Fruit fly (Drosophila melanogaster) whole organism, embryonic: ENCODE data around the gene Notum.

Experiments
- Asciz ChIP-seq: fragments of 200-800 bp; sonication (Bioruptor generic); optimal IDR thresholded peaks from 2 replicates; lab custom pipeline; 2017; ENCODE audit warnings: missing biosample characterization, mild to moderate bottlenecking, missing genetic modification characterization, missing genetic modification reagents
- Atf3 ChIP-seq: fragments of 200-800 bp; sonication (Bioruptor generic); optimal IDR thresholded peaks from 3 replicates; lab custom pipeline; 2016; ENCODE audit warnings: missing biosample characterization, missing genetic modification characterization
- CG10209 ChIP-seq: fragments of 200-800 bp; sonication (Bioruptor generic); optimal IDR thresholded peaks from 3 replicates; lab custom pipeline; 2017; ENCODE audit warnings: missing biosample characterization, mild to moderate bottlenecking, missing genetic modification characterization, missing genetic modification reagents
- CG10267 ChIP-seq: fragments of 200-800 bp; sonication (Bioruptor generic); optimal IDR thresholded peaks from 2 replicates; lab custom pipeline; 2018; ENCODE audit warnings: missing biosample characterization, mild to moderate bottlenecking, missing genetic modification characterization, moderate library complexity
- CG12155 ChIP-seq: fragments of 200-800 bp; sonication (Bioruptor generic); optimal IDR thresholded peaks from 3 replicates; lab custom pipeline; 2016; ENCODE audit warnings: missing biosample characterization, missing genetic modification characterization
- CG13775 ChIP-seq: fragments of 200-800 bp; sonication (Bioruptor generic); optimal IDR thresholded peaks from 3 replicates; lab custom pipeline; 2017; ENCODE audit warnings: missing biosample characterization, mild to moderate bottlenecking, missing genetic modification characterization
- CG14667 ChIP-seq: fragments of 200-800 bp; sonication (Bioruptor generic); IDR thresholded peaks from 2 replicates; pipeline ENCODE4 v1.3.6; 2022; ENCODE audit warnings: missing biosample characterization, missing genetic modification characterization
- CG17328 ChIP-seq: fragments of 200-800 bp; sonication (Bioruptor generic); IDR thresholded peaks from 2 replicates; pipeline ENCODE4 v1.3.6; 2022; ENCODE audit warnings: missing biosample characterization, missing genetic modification characterization
- CG17612 ChIP-seq: fragments of 200-800 bp; sonication (Bioruptor generic); IDR thresholded peaks from 2 replicates; pipeline ENCODE4 v1.3.6; 2022; ENCODE audit warnings: missing biosample characterization, missing genetic modification characterization
- CG1792 ChIP-seq: fragments of 200-800 bp; sonication (Bioruptor generic); optimal IDR thresholded peaks from 2 replicates; lab custom pipeline; 2016; ENCODE audit warnings: missing biosample characterization, missing genetic modification characterization
- CG18619 ChIP-seq: fragments of 200-800 bp; sonication (Bioruptor generic); optimal IDR thresholded peaks from 3 replicates; lab custom pipeline; 2017; ENCODE audit warnings: missing biosample characterization, mild to moderate bottlenecking, missing genetic modification characterization
- CG18764 ChIP-seq: fragments of 200-800 bp; sonication (Bioruptor generic); optimal IDR thresholded peaks from 3 replicates; lab custom pipeline; 2016; ENCODE audit warnings: missing biosample characterization, missing genetic modification characterization
- CG2199 ChIP-seq: fragments of 200-800 bp; sonication (Bioruptor generic); IDR thresholded peaks from 3 replicates; pipeline ENCODE4 v1.3.6; 2022; ENCODE audit warnings: missing biosample characterization, missing genetic modification characterization
- CG3065 ChIP-seq: fragments of 200-800 bp; sonication (Bioruptor generic); optimal IDR thresholded peaks from 2 replicates; lab custom pipeline; 2016; ENCODE audit warnings: missing biosample characterization, missing genetic modification characterization
- CG34224 ChIP-seq: fragments of 200-800 bp; sonication (Bioruptor generic); IDR thresholded peaks from 3 replicates; pipeline ENCODE4 v1.3.6; 2022; ENCODE audit warnings: missing biosample characterization, missing genetic modification characterization; ENCODE audit not compliant: partially characterized antibody
- CG42726 ChIP-seq: fragments of 200-800 bp; sonication (Bioruptor generic); IDR thresholded peaks from 2 replicates; pipeline ENCODE4 v1.3.6; 2022; ENCODE audit warnings: missing biosample characterization, missing genetic modification characterization; ENCODE audit not compliant: partially characterized antibody
- CG4404 ChIP-seq: fragments of 200-800 bp; sonication (Bioruptor generic); IDR thresholded peaks from 2 replicates; pipeline ENCODE4 v1.3.6; 2022; ENCODE audit warnings: missing biosample characterization, missing genetic modification characterization
- CG4617 ChIP-seq: fragments of 200-800 bp; sonication (Bioruptor generic); optimal IDR thresholded peaks from 3 replicates; lab custom pipeline; 2016; ENCODE audit warnings: missing biosample characterization, missing genetic modification characterization, borderline replicate concordance
- CG4730 ChIP-seq: fragments of 200-800 bp; sonication (Bioruptor generic); IDR thresholded peaks from 2 replicates; pipeline ENCODE4 v1.3.6; 2022; ENCODE audit warnings: missing biosample characterization, missing genetic modification characterization
- CG5245 ChIP-seq: fragments of 200-800 bp; sonication (Bioruptor generic); optimal IDR thresholded peaks from 3 replicates; lab custom pipeline; 2016; ENCODE audit warnings: missing biosample characterization, missing genetic modification characterization
- CG6813 ChIP-seq: fragments of 200-800 bp; sonication (Bioruptor generic); optimal IDR thresholded peaks from 2 replicates; lab custom pipeline; 2017; ENCODE audit warnings: missing biosample characterization, missing genetic modification characterization, mild to moderate bottlenecking, moderate library complexity, missing genetic modification reagents
- CG7839 ChIP-seq: fragments of 200-800 bp; sonication (Bioruptor generic); optimal IDR thresholded peaks from 3 replicates; lab custom pipeline; 2018; ENCODE audit warnings: missing biosample characterization, mild to moderate bottlenecking, missing genetic modification characterization, moderate library complexity
- Dip3 ChIP-seq: fragments of 200-800 bp; sonication (Bioruptor generic); optimal IDR thresholded peaks from 3 replicates; lab custom pipeline; 2016; ENCODE audit warnings: missing biosample characterization, missing genetic modification characterization
- Ets65A ChIP-seq: fragments of 200-800 bp; sonication (Bioruptor generic); peaks from one replicate; lab custom pipeline; 2016; ENCODE audit warnings: missing biosample characterization, missing genetic modification characterization
- Fer2 ChIP-seq: fragments of 200-800 bp; sonication (Bioruptor generic); optimal IDR thresholded peaks from 2 replicates; lab custom pipeline; 2018; ENCODE audit warnings: missing biosample characterization, mild to moderate bottlenecking, missing genetic modification characterization, moderate library complexity
- Hand ChIP-seq: fragments of 200-800 bp; sonication (Bioruptor generic); optimal IDR thresholded peaks from 2 replicates; lab custom pipeline; 2017; ENCODE audit warnings: mild to moderate bottlenecking, missing biosample characterization, missing genetic modification reagents, missing genetic modification characterization
- HmgZ ChIP-seq: fragments of 200-800 bp; sonication (Bioruptor generic); optimal IDR thresholded peaks from 2 replicates; lab custom pipeline; 2018; ENCODE audit warnings: missing biosample characterization, mild to moderate bottlenecking, missing genetic modification characterization
- Hsf ChIP-seq: fragments of 200-800 bp; sonication (Bioruptor generic); optimal IDR thresholded peaks from 3 replicates; lab custom pipeline; 2016; ENCODE audit warnings: missing biosample characterization, missing genetic modification characterization
- PHDP ChIP-seq: fragments of 200-800 bp; sonication (Bioruptor generic); optimal IDR thresholded peaks from 3 replicates; lab custom pipeline; 2018; ENCODE audit warnings: missing biosample characterization, mild to moderate bottlenecking, missing genetic modification characterization, moderate library complexity
- Sox100B ChIP-seq: fragments of 200-800 bp; sonication (Bioruptor generic); optimal IDR thresholded peaks from 3 replicates; lab custom pipeline; 2018; ENCODE audit warnings: missing biosample characterization, mild to moderate bottlenecking, missing genetic modification characterization
- aop ChIP-seq: fragments of 200-800 bp; sonication (Bioruptor generic); IDR thresholded peaks from 2 replicates; pipeline ENCODE4 v1.3.6; 2022; ENCODE audit warnings: missing biosample characterization, missing genetic modification characterization
- crol ChIP-seq: fragments of 200-800 bp; sonication (Bioruptor generic); IDR thresholded peaks from 2 replicates; pipeline ENCODE4 v1.3.6; 2022; ENCODE audit warnings: missing biosample characterization, missing genetic modification characterization
- dm ChIP-seq: fragments of 200-800 bp; sonication (Bioruptor generic); optimal IDR thresholded peaks from 3 replicates; lab custom pipeline; 2016; ENCODE audit warnings: missing biosample characterization, missing genetic modification characterization
- dmrt99B ChIP-seq: fragments of 200-800 bp; sonication (Bioruptor generic); optimal IDR thresholded peaks from 2 replicates; lab custom pipeline; 2018; ENCODE audit warnings: missing biosample characterization, mild to moderate bottlenecking, missing genetic modification characterization, moderate library complexity
- fd64A ChIP-seq: fragments of 200-800 bp; sonication (Bioruptor generic); optimal IDR thresholded peaks from 3 replicates; lab custom pipeline; 2018; ENCODE audit warnings: missing biosample characterization, mild to moderate bottlenecking, missing genetic modification characterization
- gcm2 ChIP-seq: fragments of 200-800 bp; sonication (Bioruptor generic); optimal IDR thresholded peaks from 2 replicates; lab custom pipeline; 2016; ENCODE audit warnings: missing biosample characterization, missing genetic modification characterization
- gt ChIP-seq: fragments of 200-800 bp; sonication (Bioruptor generic); IDR thresholded peaks from 2 replicates; pipeline ENCODE4 v1.3.6; 2022; ENCODE audit warnings: missing biosample characterization, missing genetic modification characterization
- kah ChIP-seq: fragments of 200-800 bp; sonication (Bioruptor generic); optimal IDR thresholded peaks from 2 replicates; lab custom pipeline; 2018; ENCODE audit warnings: missing biosample characterization, mild to moderate bottlenecking, missing genetic modification characterization
- ken ChIP-seq: fragments of 200-800 bp; sonication (Bioruptor generic); IDR thresholded peaks from 3 replicates; pipeline ENCODE4 v1.3.6; 2022; ENCODE audit warnings: missing biosample characterization, missing genetic modification characterization
- kni ChIP-seq: fragments of 200-800 bp; sonication (Bioruptor generic); optimal IDR thresholded peaks from 3 replicates; lab custom pipeline; 2017; ENCODE audit warnings: mild to moderate bottlenecking, missing biosample characterization, missing genetic modification reagents, missing genetic modification characterization
- nerfin-1 ChIP-seq: fragments of 200-800 bp; sonication (Bioruptor generic); optimal IDR thresholded peaks from 3 replicates; lab custom pipeline; 2019; ENCODE audit warnings: missing biosample characterization, mild to moderate bottlenecking, missing genetic modification characterization, moderate library complexity
- org-1 ChIP-seq: fragments of 200-800 bp; sonication (Bioruptor generic); optimal IDR thresholded peaks from 2 replicates; lab custom pipeline; 2017; ENCODE audit warnings: missing biosample characterization, missing genetic modification characterization
- pnt ChIP-seq: fragments of 200-800 bp; sonication (Bioruptor generic); optimal IDR thresholded peaks from 3 replicates; lab custom pipeline; 2016; ENCODE audit warnings: missing biosample characterization, missing genetic modification characterization
- tap ChIP-seq: fragments of 200-800 bp; optimal IDR thresholded peaks from 3 replicates; lab custom pipeline; 2019; ENCODE audit warnings: missing biosample characterization, mild to moderate bottlenecking, missing genetic modification characterization, moderate library complexity
- tgo ChIP-seq: fragments of 200-800 bp; sonication (Bioruptor generic); IDR thresholded peaks from 3 replicates; pipeline ENCODE4 v1.3.6; 2022; ENCODE audit warnings: missing biosample characterization, missing genetic modification characterization
- tin ChIP-seq: fragments of 200-800 bp; sonication (Bioruptor generic); optimal IDR thresholded peaks from 3 replicates; lab custom pipeline; 2016; ENCODE audit warnings: missing biosample characterization, missing genetic modification characterization
- tll ChIP-seq, 2 experiments: fragments of 200-800 bp in 1 of 2; fragments of >200 bp in 1 of 2; sonication (Bioruptor generic) in 1 of 2; optimal IDR thresholded peaks; 2 replicates each; lab custom pipeline; 2017 to 2019; ENCODE audit warnings: missing biosample characterization in 2 of 2, missing genetic modification characterization in 2 of 2, mild to moderate bottlenecking in 1 of 2, moderate library complexity in 1 of 2
- wek ChIP-seq: fragments of 200-800 bp; sonication (Bioruptor generic); optimal IDR thresholded peaks from 3 replicates; lab custom pipeline; 2018; ENCODE audit warnings: missing biosample characterization, mild to moderate bottlenecking, missing genetic modification characterization, moderate library complexity
- z ChIP-seq: fragments of 200-800 bp; sonication (Bioruptor generic); IDR thresholded peaks from 3 replicates; pipeline ENCODE4 v1.3.6; 2022; ENCODE audit warnings: missing biosample characterization, missing genetic modification characterization

Notum gene

dm6 chr3L:16045083-16045830 is 22.0 kb downstream of the Notum start (continued):
- TF ChIP-seq Dip3 (GFP tag; lab: Kevin White, UChicago) (no peak), wek (GFP tag; lab: Kevin White, UChicago) (no peak), gcm2 (GFP tag; lab: Kevin White, UChicago) (no peak), CG18764 (no peak), CG2199 (peak; percentile 67; the same call in 1 of the 3 replicates), aop (GFP tag; lab: Robert Waterston, UW) (0 out of 2 replicates have a peak, but pooled peaks have one; percentile 22), tgo (GFP tag; lab: Robert Waterston, UW) (peak; percentile 36; the same call in 2 of the 3 replicates), crol (GFP tag; lab: Robert Waterston, UW) (no peak; the same call in 1 of the 2 replicates), CG5245 (GFP tag; lab: Kevin White, UChicago) (no peak), dm (GFP tag; lab: Kevin White, UChicago) (no peak), tll (GFP tag; optimal IDR thresholded peaks at IDR 0.05; lab: Kevin White, UChicago) (no peak), Fer2 (tag; lab: Kevin White, UChicago) (no peak), kah (GFP tag; lab: Kevin White, UChicago) (no peak), Asciz (GFP tag; lab: Kevin White, UChicago) (no peak), nerfin-1 (tag; lab: Kevin White, UChicago) (peak; percentile 28), CG4617 (GFP tag; lab: Kevin White, UChicago) (no peak), CG3065 (GFP tag; lab: Kevin White, UChicago) (no peak), PHDP (tag; lab: Kevin White, UChicago) (peak; percentile 58), dmrt99B (tag; lab: Kevin White, UChicago) (peak; percentile 68), CG10267 (tag; lab: Kevin White, UChicago) (peak; percentile 38), HmgZ (tag; lab: Kevin White, UChicago) (no peak), ken (no peak), z (GFP tag; lab: Robert Waterston, UW) (peak; percentile 52; the same call in 1 of the 3 replicates), CG14667 (GFP tag; lab: Robert Waterston, UW) (peak; percentile 45; the same call in 1 of the 2 replicates), CG13775 (no peak), CG12155 (GFP tag; lab: Kevin White, UChicago) (no peak), CG42726 (no peak), CG4730 (GFP tag; lab: Robert Waterston, UW) (no peak), CG4404 (no peak), CG10209 (GFP tag; lab: Kevin White, UChicago) (peak; percentile 3), CG7839 (tag; lab: Kevin White, UChicago) (peak; percentile 61), CG34224 (no peak; the same call in 2 of the 3 replicates), Hsf (GFP tag; lab: Kevin White, UChicago) (peak; percentile 0), CG18619 (GFP tag; lab: Kevin White, UChicago) (no peak), Atf3 (GFP tag; lab: Kevin White, UChicago) (no peak), kni (peak; percentile 41), CG17328 (GFP tag; lab: Robert Waterston, UW) (peak; percentile 47; the same call in 1 of the 2 replicates), gt (GFP tag; lab: Robert Waterston, UW) (no peak), org-1 (GFP tag; lab: Kevin White, UChicago) (peak; percentile 32), tin (peak; percentile 9), CG6813 (GFP tag; lab: Kevin White, UChicago) (peak; percentile 7), Hand (GFP tag; lab: Kevin White, UChicago) (peak; percentile 49), CG17612 (GFP tag; lab: Robert Waterston, UW) (no peak), CG1792 (GFP tag; lab: Kevin White, UChicago) (no peak), fd64A (GFP tag; lab: Kevin White, UChicago) (no peak), tap (tag; lab: Kevin White, UChicago) (peak; percentile 46), Sox100B (GFP tag; lab: Kevin White, UChicago) (peak; percentile 39), Ets65A (GFP tag; lab: Kevin White, UChicago) (peak; percentile 76), pnt (peak; percentile 24)
